Worm (Caenorhabditis elegans) whole organism, late embryonic: Measurements from ENCODE around the gene F02A9.1.

Experiments
- F13H6.1 ChIP-seq: sonication (generic microtip); optimal IDR thresholded peaks from 2 replicates; lab custom pipeline; 2016; ENCODE audit warnings: missing genetic modification characterization, missing compliant biosample characterization
- Y22D7AL.16 ChIP-seq: sonication (generic microtip); optimal IDR thresholded peaks from 2 replicates; lab custom pipeline; 2016; ENCODE audit warnings: missing genetic modification characterization, missing compliant biosample characterization
- ama-1 ChIP-seq: fragments of 150-350 bp; optimal IDR thresholded peaks from 2 replicates; lab custom pipeline; 2014
- ceh-45 ChIP-seq: fragments of 200-800 bp; sonication (Bioruptor generic); IDR thresholded peaks from 2 replicates; pipeline ENCODE4 v1.3.6; 2022; ENCODE audit warnings: missing genetic modification reagents, missing genetic modification characterization, missing compliant biosample characterization
- elt-2 ChIP-seq: sonication (generic microtip); optimal IDR thresholded peaks from 2 replicates; lab custom pipeline; 2016; ENCODE audit warnings: missing genetic modification reagents, missing genetic modification characterization, missing compliant biosample characterization
- hlh-8 ChIP-seq: sonication (generic microtip); optimal IDR thresholded peaks from 2 replicates; lab custom pipeline; 2016; ENCODE audit warnings: missing genotype, missing genetic modification characterization, missing compliant biosample characterization
- lin-11 ChIP-seq: fragments of 200-800 bp; sonication (Bioruptor generic); optimal IDR thresholded peaks from 2 replicates; lab custom pipeline; 2018; ENCODE audit warnings: mild to moderate bottlenecking, missing genetic modification characterization, missing compliant biosample characterization
- madf-2 ChIP-seq: sonication (generic microtip); optimal IDR thresholded peaks from 2 replicates; lab custom pipeline; 2017; ENCODE audit warnings: missing genetic modification characterization, missing compliant biosample characterization
- pat-9 ChIP-seq: fragments of 200-800 bp; sonication (Bioruptor generic); optimal IDR thresholded peaks from 2 replicates; lab custom pipeline; 2018; ENCODE audit warnings: mild to moderate bottlenecking, missing genetic modification characterization, moderate library complexity, missing compliant biosample characterization
- ref-2 ChIP-seq: sonication (generic microtip); optimal IDR thresholded peaks from 2 replicates; lab custom pipeline; 2016; ENCODE audit warnings: missing genetic modification characterization, missing compliant biosample characterization
- syd-9 ChIP-seq: sonication (generic microtip); optimal IDR thresholded peaks from 2 replicates; lab custom pipeline; 2016; ENCODE audit warnings: mild to moderate bottlenecking, missing genetic modification characterization, moderate library complexity, missing compliant biosample characterization
- unc-55 ChIP-seq: sonication (generic microtip); optimal IDR thresholded peaks from 2 replicates; lab custom pipeline; 2017; ENCODE audit warnings: missing biosample characterization, missing genetic modification reagents, missing genetic modification characterization
- zip-5 ChIP-seq: sonication (generic microtip); optimal IDR thresholded peaks from 2 replicates; lab custom pipeline; 2016; ENCODE audit warnings: missing genetic modification characterization, missing compliant biosample characterization

ce11 chrIII:9125789-9126304 is 48.2 kb upstream of the F02A9.1 start, which contains the start of gene sec-16A.1:
- no peak for TF ChIP-seq Y22D7AL.16 (tag; lab: Kevin White, UChicago)
- TF ChIP-seq madf-2 (tag; lab: Kevin White, UChicago): no peak
- no peak for TF ChIP-seq hlh-8 (tag; lab: Kevin White, UChicago)
- no peak for TF ChIP-seq elt-2 (tag; lab: Kevin White, UChicago)
- TF ChIP-seq ama-1 (lab: Kevin White, UChicago): no peak
- TF ChIP-seq ceh-45: no peak
- TF ChIP-seq pat-9 (tag; lab: Kevin White, UChicago): no peak
- no peak for TF ChIP-seq F13H6.1
- TF ChIP-seq zip-5: no peak
- no peak for TF ChIP-seq syd-9 (tag; lab: Kevin White, UChicago)
- no peak for TF ChIP-seq unc-55 (GFP tag; lab: Kevin White, UChicago)
- no peak for TF ChIP-seq ref-2
- no peak for TF ChIP-seq lin-11 (tag; lab: Kevin White, UChicago)
